Worm (Caenorhabditis elegans): ENCODE measurements around the gene abts-2.

The abts-2 gene

ce11 chrX:11605766-11606490 lies 20.5 kb downstream of the abts-2 start (continued):
- peak; percentile 92 for TF ChIP-seq sea-2 (GFP tag; IDR thresholded peaks at IDR 0.05)
- peak; percentile 96 for TF ChIP-seq nfyb-1 (GFP tag; IDR thresholded peaks at IDR 0.05)
- TF ChIP-seq F23B12.7 (tag; optimal IDR thresholded peaks at IDR 0.05; ENCODE audit: insufficient read depth) = no peak
- peak; percentile 98 for TF ChIP-seq dpff-1 (tag; optimal IDR thresholded peaks at IDR 0.05)
- TF ChIP-seq let-607 (tag; optimal IDR thresholded peaks at IDR 0.05) = peak; percentile 86 to 87
- peak; percentile 89 for TF ChIP-seq F22D6.2 (tag; optimal IDR thresholded peaks at IDR 0.05)
- TF ChIP-seq ekl-4 (GFP tag; IDR thresholded peaks at IDR 0.05) = peak; percentile 82
- no peak for TF ChIP-seq nfya-2 (GFP tag; IDR thresholded peaks at IDR 0.05)
- peak; percentile 59 for TF ChIP-seq Y95B8A.8 (GFP tag; IDR thresholded peaks at IDR 0.05)
- no peak for TF ChIP-seq hlh-26 (GFP tag; conservative IDR thresholded peaks at IDR 0.05)
- no peak for TF ChIP-seq hrde-1 (tag; optimal IDR thresholded peaks at IDR 0.05; ENCODE audit: borderline replicate concordance)
- TF ChIP-seq zim-3 (tag; optimal IDR thresholded peaks at IDR 0.05) = no peak
- TF ChIP-seq madf-10 (tag; optimal IDR thresholded peaks at IDR 0.05) = peak; percentile 90
- TF ChIP-seq ZK185.1 (tag; optimal IDR thresholded peaks at IDR 0.05; ENCODE audit: poor library complexity, severe bottlenecking) = peak; percentile 76
- TF ChIP-seq bed-1 (GFP tag; IDR thresholded peaks at IDR 0.05) = no peak
- 0 out of 2 replicates have a peak, but pooled peaks have one; percentile 35 for TF ChIP-seq F37B4.10 (GFP tag; IDR thresholded peaks at IDR 0.05)
- peak; percentile 33 for TF ChIP-seq mxl-1 (tag; optimal IDR thresholded peaks at IDR 0.05)
- 0 out of 2 replicates have a peak, but pooled peaks have one; percentile 26 for TF ChIP-seq attf-3 (GFP tag; conservative IDR thresholded peaks at IDR 0.05)
- peak; percentile 98 for TF ChIP-seq lin-40 (tag; optimal IDR thresholded peaks at IDR 0.05)
- TF ChIP-seq nhr-80 (tag; optimal IDR thresholded peaks at IDR 0.05) = peak; percentile 95
- TF ChIP-seq let-526 (GFP tag; IDR thresholded peaks at IDR 0.05) = peak; percentile 69; the same call in 1 of the 2 replicates
- no peak for TF ChIP-seq hsf-1 (GFP tag; IDR thresholded peaks at IDR 0.05)
- TF ChIP-seq ztf-25 (GFP tag; IDR thresholded peaks at IDR 0.05) = peak; percentile 58; the same call in 1 of the 2 replicates
- TF ChIP-seq rpc-1 (optimal IDR thresholded peaks at IDR 0.05) = no peak
- no peak for TF ChIP-seq rpc-1 (tag; optimal IDR thresholded peaks at IDR 0.05)
- no peak for TF ChIP-seq madf-8 (GFP tag; conservative IDR thresholded peaks at IDR 0.05)
- TF ChIP-seq F10E7.11 (tag; optimal IDR thresholded peaks at IDR 0.05) = peak; percentile 35
- peak; percentile 88 for TF ChIP-seq athp-1 (tag; optimal IDR thresholded peaks at IDR 0.05)
- no peak for TF ChIP-seq sptf-2 (GFP tag; optimal IDR thresholded peaks at IDR 0.05)
- no peak for TF ChIP-seq ccch-3 (GFP tag; optimal IDR thresholded peaks at IDR 0.05)
- no peak for TF ChIP-seq hlh-12 (tag; optimal IDR thresholded peaks at IDR 0.05)
- peak; percentile 98 for TF ChIP-seq ztf-3 (GFP tag; optimal IDR thresholded peaks at IDR 0.05)
- TF ChIP-seq snpc-1.1 (tag; optimal IDR thresholded peaks at IDR 0.05; ENCODE audit: insufficient read depth) = no peak
- TF ChIP-seq C17E4.6 (GFP tag; IDR thresholded peaks at IDR 0.05) = peak; percentile 40; the same call in 1 of the 2 replicates
- peak; percentile 72 for TF ChIP-seq mel-28 (tag; optimal IDR thresholded peaks at IDR 0.05; ENCODE audit: borderline replicate concordance)
- peak; percentile 79 for TF ChIP-seq hmg-1.2 (GFP tag; IDR thresholded peaks at IDR 0.05)
- peak; percentile 77 for TF ChIP-seq F57C9.4 (tag; optimal IDR thresholded peaks at IDR 0.05)
- peak; percentile 74 for TF ChIP-seq tbp1 (GFP tag; optimal IDR thresholded peaks at IDR 0.05)
- TF ChIP-seq atf-7 (tag; optimal IDR thresholded peaks at IDR 0.05) = peak; percentile 98
- TF ChIP-seq F52B5.7 (tag; optimal IDR thresholded peaks at IDR 0.05) = peak; percentile 82
- TF ChIP-seq cebp-1 (GFP tag; IDR thresholded peaks at IDR 0.05) = peak; percentile 100
- peak; percentile 100 for TF ChIP-seq cebp-1 (tag; optimal IDR thresholded peaks at IDR 0.05)
- peak; percentile 95 for TF ChIP-seq K11D2.4 (GFP tag; IDR thresholded peaks at IDR 0.05)
- TF ChIP-seq B0035.1 (tag; optimal IDR thresholded peaks at IDR 0.05) = peak; percentile 92
- TF ChIP-seq ztf-6 (GFP tag; IDR thresholded peaks at IDR 0.05) = peak; percentile 82
- peak; percentile 7; the same call in 1 of the 2 replicates for TF ChIP-seq F33H1.4 (GFP tag; IDR thresholded peaks at IDR 0.05)
- TF ChIP-seq rcor-1 (GFP tag; IDR thresholded peaks at IDR 0.05) = no peak
